Fruit fly (Drosophila melanogaster) whole organism, embryonic: ENCODE data around the gene Sbds.

Experiments used
- Adf1 ChIP-seq: fragments of 200-800 bp; sonication (Bioruptor generic); IDR thresholded peaks from 2 replicates; pipeline ENCODE4 v1.3.6; 2022; ENCODE audit warnings: missing biosample characterization, missing genetic modification characterization
- Antp ChIP-seq: fragments of 200-800 bp; sonication (Bioruptor generic); optimal IDR thresholded peaks from 3 replicates; lab custom pipeline; 2016; ENCODE audit warnings: missing biosample characterization, missing genetic modification characterization
- Atf-2 ChIP-seq: fragments of 200-800 bp; sonication (Bioruptor generic); optimal IDR thresholded peaks from 2 replicates; lab custom pipeline; 2016; ENCODE audit warnings: missing biosample characterization, missing genetic modification characterization
- CG10462 ChIP-seq: fragments of 200-800 bp; sonication (Bioruptor generic); optimal IDR thresholded peaks from 2 replicates; lab custom pipeline; 2016; ENCODE audit warnings: missing biosample characterization, missing genetic modification characterization
- CG11456 ChIP-seq: fragments of 200-800 bp; sonication (Bioruptor generic); IDR thresholded peaks from 3 replicates; pipeline ENCODE4 v1.3.6; 2022; ENCODE audit warnings: missing biosample characterization, missing genetic modification characterization
- CG12155 ChIP-seq: fragments of 200-800 bp; sonication (Bioruptor generic); optimal IDR thresholded peaks from 3 replicates; lab custom pipeline; 2016; ENCODE audit warnings: missing biosample characterization, missing genetic modification characterization
- CG12744 ChIP-seq: fragments of 200-800 bp; sonication (Bioruptor generic); optimal IDR thresholded peaks from 2 replicates; lab custom pipeline; 2016; ENCODE audit warnings: missing biosample characterization, missing genetic modification characterization
- CG15073 ChIP-seq: fragments of 200-800 bp; sonication (Bioruptor generic); optimal IDR thresholded peaks from 2 replicates; lab custom pipeline; 2016; ENCODE audit warnings: missing biosample characterization, missing genetic modification characterization
- CG15696 ChIP-seq: fragments of 200-800 bp; sonication (Bioruptor generic); optimal IDR thresholded peaks from 2 replicates; lab custom pipeline; 2019; ENCODE audit warnings: missing biosample characterization, mild to moderate bottlenecking, missing genetic modification characterization, moderate library complexity
- CG17359 ChIP-seq: fragments of 200-800 bp; sonication (Bioruptor generic); optimal IDR thresholded peaks from 3 replicates; lab custom pipeline; 2018; ENCODE audit warnings: missing biosample characterization, mild to moderate bottlenecking, missing genetic modification characterization, moderate library complexity
- CG18599 ChIP-seq: fragments of 200-800 bp; sonication (Bioruptor generic); optimal IDR thresholded peaks from 3 replicates; lab custom pipeline; 2017; ENCODE audit warnings: missing biosample characterization, missing genetic modification characterization, mild to moderate bottlenecking, moderate library complexity, missing genetic modification reagents
- CG18764 ChIP-seq: fragments of 200-800 bp; sonication (Bioruptor generic); optimal IDR thresholded peaks from 3 replicates; lab custom pipeline; 2016; ENCODE audit warnings: missing biosample characterization, missing genetic modification characterization
- CG2199 ChIP-seq: fragments of 200-800 bp; sonication (Bioruptor generic); IDR thresholded peaks from 3 replicates; pipeline ENCODE4 v1.3.6; 2022; ENCODE audit warnings: missing biosample characterization, missing genetic modification characterization
- CG2202 ChIP-seq: fragments of 200-800 bp; sonication (Bioruptor generic); optimal IDR thresholded peaks from 2 replicates; lab custom pipeline; 2018; ENCODE audit warnings: missing biosample characterization, mild to moderate bottlenecking, missing genetic modification characterization
- CG2712 ChIP-seq: fragments of 200-800 bp; optimal IDR thresholded peaks from 3 replicates; lab custom pipeline; 2019; ENCODE audit warnings: missing biosample characterization, mild to moderate bottlenecking, missing genetic modification characterization, moderate library complexity
- CG33557 ChIP-seq: fragments of 200-800 bp; sonication (Bioruptor generic); optimal IDR thresholded peaks from 2 replicates; lab custom pipeline; 2019; ENCODE audit warnings: missing biosample characterization, mild to moderate bottlenecking, missing genetic modification characterization, moderate library complexity
- CG34422 ChIP-seq: fragments of 200-800 bp; sonication (Bioruptor generic); IDR thresholded peaks from 3 replicates; pipeline ENCODE4 v1.3.6; 2022; ENCODE audit warnings: missing biosample characterization, missing genetic modification characterization
- CG3838 ChIP-seq: fragments of 200-800 bp; sonication (Bioruptor generic); optimal IDR thresholded peaks from 3 replicates; lab custom pipeline; 2016; ENCODE audit warnings: missing biosample characterization, missing genetic modification characterization
- CG5180 ChIP-seq: fragments of 200-800 bp; sonication (Bioruptor generic); optimal IDR thresholded peaks from 3 replicates; lab custom pipeline; 2017; ENCODE audit warnings: missing biosample characterization, missing genetic modification characterization, mild to moderate bottlenecking, moderate library complexity, missing genetic modification reagents
- CG6175 ChIP-seq: fragments of 200-800 bp; sonication (Bioruptor generic); IDR thresholded peaks from 3 replicates; pipeline ENCODE4 v1.3.6; 2022; ENCODE audit warnings: missing biosample characterization, missing genetic modification characterization
- CG7271 ChIP-seq: fragments of 200-800 bp; sonication (Bioruptor generic); optimal IDR thresholded peaks from 2 replicates; lab custom pipeline; 2018; ENCODE audit warnings: missing biosample characterization, mild to moderate bottlenecking, missing genetic modification characterization, moderate library complexity
- CG7357 ChIP-seq: fragments of 200-800 bp; sonication (Bioruptor generic); IDR thresholded peaks from 3 replicates; pipeline ENCODE4 v1.3.6; 2022; ENCODE audit warnings: missing biosample characterization, missing genetic modification characterization
- CTCF ChIP-seq: fragments of 200-800 bp; sonication (Bioruptor generic); optimal IDR thresholded peaks from 2 replicates; lab custom pipeline; 2017; ENCODE audit warnings: missing biosample characterization, mild to moderate bottlenecking, missing genetic modification characterization, moderate library complexity
- Dek ChIP-seq: fragments of 200-800 bp; sonication (Bioruptor generic); optimal IDR thresholded peaks from 3 replicates; lab custom pipeline; 2019; ENCODE audit warnings: missing biosample characterization, mild to moderate bottlenecking, missing genetic modification characterization, moderate library complexity
- Fer1 ChIP-seq: fragments of 200-800 bp; sonication (Bioruptor generic); optimal IDR thresholded peaks from 2 replicates; lab custom pipeline; 2017; ENCODE audit warnings: missing biosample characterization, mild to moderate bottlenecking, missing genetic modification characterization
- Hmr ChIP-seq: fragments of 200-800 bp; sonication (Bioruptor generic); optimal IDR thresholded peaks from 3 replicates; lab custom pipeline; 2017; ENCODE audit warnings: mild to moderate bottlenecking, missing biosample characterization, missing genetic modification reagents, missing genetic modification characterization
- NK7.1 ChIP-seq: fragments of 200-800 bp; sonication (Bioruptor generic); optimal IDR thresholded peaks from 3 replicates; lab custom pipeline; 2016; ENCODE audit warnings: missing biosample characterization, missing genetic modification characterization
- Nf-YA ChIP-seq: fragments of 200-800 bp; sonication (Bioruptor generic); IDR thresholded peaks from 2 replicates; pipeline ENCODE4 v1.3.6; 2022; ENCODE audit warnings: missing biosample characterization, missing genetic modification characterization
- Rfx ChIP-seq: fragments of 200-800 bp; sonication (Bioruptor generic); IDR thresholded peaks from 2 replicates; pipeline ENCODE4 v1.3.6; 2022; ENCODE audit warnings: missing biosample characterization, missing genetic modification characterization
- Sox100B ChIP-seq: fragments of 200-800 bp; sonication (Bioruptor generic); optimal IDR thresholded peaks from 3 replicates; lab custom pipeline; 2018; ENCODE audit warnings: missing biosample characterization, mild to moderate bottlenecking, missing genetic modification characterization
- Sry-δ ChIP-seq: fragments of 200-800 bp; sonication (Bioruptor generic); optimal IDR thresholded peaks from 2 replicates; lab custom pipeline; 2016; ENCODE audit warnings: missing biosample characterization, missing genetic modification characterization
- Vsx1 ChIP-seq: fragments of 200-800 bp; sonication (Bioruptor generic); optimal IDR thresholded peaks from 2 replicates; lab custom pipeline; 2017; ENCODE audit warnings: missing biosample characterization, mild to moderate bottlenecking, missing genetic modification characterization, missing genetic modification reagents
- aop ChIP-seq: fragments of 200-800 bp; sonication (Bioruptor generic); IDR thresholded peaks from 2 replicates; pipeline ENCODE4 v1.3.6; 2022; ENCODE audit warnings: missing biosample characterization, missing genetic modification characterization
- cas ChIP-seq: fragments of 200-800 bp; sonication (Bioruptor generic); IDR thresholded peaks from 2 replicates; pipeline ENCODE4 v1.3.6; 2022; ENCODE audit warnings: missing biosample characterization, missing genetic modification characterization
- cg ChIP-seq: fragments of 200-800 bp; sonication (Bioruptor generic); optimal IDR thresholded peaks from 3 replicates; lab custom pipeline; 2019; ENCODE audit warnings: missing biosample characterization, mild to moderate bottlenecking, missing genetic modification characterization, moderate library complexity
- corto ChIP-seq: fragments of 200-800 bp; sonication (Bioruptor generic); optimal IDR thresholded peaks from 2 replicates; lab custom pipeline; 2016; ENCODE audit warnings: missing biosample characterization, mild to moderate bottlenecking, missing genetic modification characterization, moderate library complexity
- croc ChIP-seq: fragments of 200-800 bp; sonication (Bioruptor generic); conservative IDR thresholded peaks from 3 replicates; pipeline ENCODE4 v1.3.6; 2022; ENCODE audit warnings: missing biosample characterization, missing genetic modification characterization
- crp ChIP-seq, 2 experiments: fragments of 200-800 bp; sonication (Bioruptor generic); optimal IDR thresholded peaks; 2 replicates in 1 of 2; 3 replicates in 1 of 2; lab custom pipeline; 2017; ENCODE audit warnings: missing biosample characterization in 2 of 2, missing genetic modification characterization in 2 of 2, mild to moderate bottlenecking in 1 of 2, moderate library complexity in 1 of 2
- ewg ChIP-seq: fragments of 200-800 bp; sonication (Bioruptor generic); optimal IDR thresholded peaks from 3 replicates; lab custom pipeline; 2017; ENCODE audit warnings: mild to moderate bottlenecking, missing biosample characterization, missing genetic modification reagents, missing genetic modification characterization
- h ChIP-seq: fragments of >200 bp; optimal IDR thresholded peaks from 2 replicates; lab custom pipeline; 2017
- hb ChIP-seq: fragments of 200-800 bp; sonication (Bioruptor generic); IDR thresholded peaks from 3 replicates; pipeline ENCODE4 v1.3.6; 2022; ENCODE audit warnings: missing biosample characterization, missing genetic modification characterization; ENCODE audit not compliant: partially characterized antibody
- lbe ChIP-seq: fragments of 200-800 bp; sonication (Bioruptor generic); optimal IDR thresholded peaks from 2 replicates; lab custom pipeline; 2016; ENCODE audit warnings: missing biosample characterization, mild to moderate bottlenecking, missing genetic modification characterization
- peb ChIP-seq: fragments of 200-800 bp; sonication (Bioruptor generic); IDR thresholded peaks from 2 replicates; pipeline ENCODE4 v1.3.6; 2022; ENCODE audit warnings: missing biosample characterization, missing genetic modification characterization
- repo ChIP-seq: fragments of 200-800 bp; sonication (Bioruptor generic); optimal IDR thresholded peaks from 2 replicates; lab custom pipeline; 2016; ENCODE audit warnings: missing biosample characterization, missing genetic modification characterization
- shn ChIP-seq: fragments of 200-800 bp; sonication (Bioruptor generic); optimal IDR thresholded peaks from 3 replicates; lab custom pipeline; 2016; ENCODE audit warnings: missing biosample characterization, missing genetic modification characterization
- sisA ChIP-seq: fragments of 200-800 bp; sonication (Bioruptor generic); IDR thresholded peaks from 2 replicates; pipeline ENCODE4 v1.3.6; 2022; ENCODE audit warnings: missing biosample characterization, missing genetic modification characterization
- stc ChIP-seq: fragments of 200-800 bp; sonication (Bioruptor generic); IDR thresholded peaks from 2 replicates; pipeline ENCODE4 v1.3.6; 2022; ENCODE audit warnings: missing biosample characterization, missing genetic modification characterization
- tna ChIP-seq: fragments of 200-800 bp; sonication (Bioruptor generic); IDR thresholded peaks from 2 replicates; pipeline ENCODE4 v1.3.6; 2022; ENCODE audit warnings: missing biosample characterization, missing genetic modification characterization; ENCODE audit not compliant: partially characterized antibody
- toy ChIP-seq: fragments of 200-800 bp; sonication (Bioruptor generic); IDR thresholded peaks from 2 replicates; pipeline ENCODE4 v1.3.6; 2022; ENCODE audit warnings: missing biosample characterization, missing genetic modification characterization
- z ChIP-seq: fragments of 200-800 bp; sonication (Bioruptor generic); IDR thresholded peaks from 3 replicates; pipeline ENCODE4 v1.3.6; 2022; ENCODE audit warnings: missing biosample characterization, missing genetic modification characterization

The Sbds gene

DNA sequence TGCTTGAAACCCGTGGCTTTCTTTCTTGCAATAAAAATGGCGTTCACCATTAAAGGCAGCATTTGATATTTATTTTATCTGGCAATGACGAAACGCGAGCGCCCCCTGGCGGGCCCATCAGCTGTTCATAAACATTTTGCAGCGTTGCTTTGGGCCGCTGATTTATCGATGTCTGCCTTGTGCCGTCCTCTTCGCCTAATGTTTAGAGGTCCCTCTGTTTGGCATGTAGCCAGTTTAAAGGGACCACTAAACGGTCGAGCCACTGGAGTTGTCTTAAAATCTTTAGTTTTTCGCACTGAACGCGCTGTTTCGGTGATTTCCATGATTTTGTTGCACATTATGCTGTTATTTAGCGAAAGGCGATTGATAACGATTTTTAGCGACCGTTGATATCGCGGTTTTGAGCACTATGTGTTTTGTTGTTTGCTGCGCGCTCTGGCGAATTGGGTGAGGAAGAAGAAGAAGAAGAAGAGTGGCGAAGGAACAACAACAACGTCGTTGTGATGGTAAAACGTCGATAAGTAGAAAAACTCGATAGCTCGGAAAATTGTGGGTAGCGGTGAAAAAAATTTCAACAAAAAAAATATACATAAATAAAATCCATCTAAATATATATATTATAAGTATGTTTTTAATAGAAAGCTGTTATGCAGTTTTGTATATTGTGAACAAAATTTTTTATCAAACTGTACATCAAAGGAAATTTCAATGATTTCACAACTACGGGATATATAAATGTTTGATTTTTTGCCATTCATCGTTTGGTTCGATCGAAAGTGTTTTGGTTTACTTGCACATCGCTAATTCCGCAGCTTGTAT lies at the start of gene Sbds, which contains the start of gene velo (continued):
- TF ChIP-seq Vsx1 (GFP tag; lab: Kevin White, UChicago): no peak
- peak; percentile 39 for TF ChIP-seq CG33557
- TF ChIP-seq CG3838 (GFP tag; lab: Kevin White, UChicago): no peak
- peak; percentile 36 for TF ChIP-seq Fer1 (GFP tag; lab: Kevin White, UChicago)
- TF ChIP-seq crp (GFP tag; optimal IDR thresholded peaks at IDR 0.05; lab: Kevin White, UChicago): peak in 1 of 2 experiments; percentile 83
- TF ChIP-seq cas (GFP tag; lab: Robert Waterston, UW): no peak
- peak; percentile 26 for TF ChIP-seq lbe (GFP tag; lab: Kevin White, UChicago)
- no peak for TF ChIP-seq z (GFP tag; lab: Robert Waterston, UW)
- TF ChIP-seq CG17359: peak; percentile 10
- peak; percentile 83 for TF ChIP-seq CG34422 (GFP tag; lab: Robert Waterston, UW)
- TF ChIP-seq Sox100B (GFP tag; lab: Kevin White, UChicago): peak; percentile 63
- TF ChIP-seq Adf1 (GFP tag; lab: Robert Waterston, UW): 0 out of 2 replicates have a peak, but pooled peaks have one; percentile 11
- no peak for TF ChIP-seq shn (GFP tag; lab: Kevin White, UChicago)
- TF ChIP-seq Dek (tag; lab: Kevin White, UChicago): no peak
- TF ChIP-seq h (lab: Kevin White, UChicago): no peak
- no peak for TF ChIP-seq croc (GFP tag; lab: Robert Waterston, UW)
- no peak for TF ChIP-seq CG15073 (GFP tag; lab: Kevin White, UChicago)
- no peak for TF ChIP-seq CG10462 (GFP tag; lab: Kevin White, UChicago)
- no peak for TF ChIP-seq ewg (GFP tag; lab: Kevin White, UChicago)
- TF ChIP-seq repo (GFP tag; lab: Kevin White, UChicago): no peak
- peak; percentile 48 for TF ChIP-seq Antp (GFP tag; lab: Kevin White, UChicago)
- TF ChIP-seq peb: no peak
- no peak for TF ChIP-seq stc (GFP tag; lab: Robert Waterston, UW)
- TF ChIP-seq CG7357 (GFP tag; lab: Robert Waterston, UW): no peak
- no peak for TF ChIP-seq NK7.1 (GFP tag; lab: Kevin White, UChicago)
- TF ChIP-seq tna: peak; percentile 34
- TF ChIP-seq CG12744 (GFP tag; lab: Kevin White, UChicago): no peak
- no peak for TF ChIP-seq Nf-YA (GFP tag; lab: Robert Waterston, UW)
- TF ChIP-seq CG11456 (GFP tag; lab: Robert Waterston, UW): peak; percentile 69; the same call in 2 of the 3 replicates
- no peak for TF ChIP-seq CG7271 (tag; lab: Kevin White, UChicago)
- TF ChIP-seq CG18599: no peak
- TF ChIP-seq Sry-δ: peak; percentile 82
- no peak for TF ChIP-seq corto (GFP tag; lab: Kevin White, UChicago)
- peak; percentile 75; the same call in 2 of the 3 replicates for TF ChIP-seq hb (GFP tag; lab: Robert Waterston, UW)
- TF ChIP-seq CTCF (GFP tag; lab: Kevin White, UChicago): peak; percentile 96
- peak; percentile 71 for TF ChIP-seq cg (GFP tag; lab: Kevin White, UChicago)
- no peak for TF ChIP-seq aop (GFP tag; lab: Robert Waterston, UW)
- no peak for TF ChIP-seq CG18764 (GFP tag; lab: Kevin White, UChicago)
- TF ChIP-seq toy (GFP tag; lab: Robert Waterston, UW): no peak
- peak; percentile 58 for TF ChIP-seq CG15696 (tag; lab: Kevin White, UChicago)
- no peak for TF ChIP-seq Atf-2 (GFP tag; lab: Kevin White, UChicago)
- no peak for TF ChIP-seq CG2202 (tag; lab: Kevin White, UChicago)
- TF ChIP-seq CG2712 (tag; lab: Kevin White, UChicago): peak; percentile 62
- TF ChIP-seq Rfx (GFP tag; lab: Robert Waterston, UW): peak; percentile 70
- no peak for TF ChIP-seq CG6175 (GFP tag; lab: Robert Waterston, UW)
- no peak for TF ChIP-seq CG2199 (GFP tag; lab: Robert Waterston, UW)
- no peak for TF ChIP-seq CG5180
- peak; percentile 32 for TF ChIP-seq Hmr
- peak; percentile 30 for TF ChIP-seq CG12155 (GFP tag; lab: Kevin White, UChicago)
- peak; percentile 23; the same call in 1 of the 2 replicates for TF ChIP-seq sisA
